Fruit fly (Drosophila melanogaster): ENCODE data around the gene Kaz.

The Kaz gene

DNA sequence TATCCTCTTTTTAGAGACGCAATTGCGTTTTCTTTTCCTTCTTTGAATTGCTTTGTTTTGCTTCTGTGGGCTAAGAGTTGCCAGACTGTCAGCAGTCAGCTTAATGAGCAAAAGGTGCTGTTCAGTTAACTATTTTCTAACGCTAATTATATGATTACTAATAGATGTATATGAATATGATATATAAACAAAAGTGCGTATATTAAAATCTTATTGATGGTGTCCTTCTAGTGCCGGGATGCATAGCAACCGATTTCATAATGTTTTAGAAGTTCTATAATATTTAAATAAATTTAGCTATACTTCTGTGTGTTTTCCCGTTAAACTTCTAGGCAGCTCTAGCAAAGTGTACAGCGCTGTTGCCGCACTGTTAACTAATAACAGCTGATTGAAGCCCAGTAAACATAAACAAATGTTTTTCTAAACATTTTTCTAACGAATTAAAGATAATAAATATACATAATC is at the start of gene Kaz, which contains the start of gene CG43273 (continued):
- peak; percentile 5; the same call in 1 of the 2 replicates for TF ChIP-seq sisA (GFP tag; IDR thresholded peaks at IDR 0.05)
- TF ChIP-seq chm (GFP tag; IDR thresholded peaks at IDR 0.05): peak; percentile 19; the same call in 1 of the 2 replicates
- peak in 1 of 2 experiments; percentile 13 for TF ChIP-seq Hr51 (GFP tag; optimal IDR thresholded peaks at IDR 0.05)
- TF ChIP-seq CG12942 (GFP tag; optimal IDR thresholded peaks at IDR 0.05): peak; percentile 40
- TF ChIP-seq CG32532 (GFP tag; IDR thresholded peaks at IDR 0.05): peak; percentile 64
- TF ChIP-seq CG11695 (GFP tag; IDR thresholded peaks at IDR 0.05): no peak
- TF ChIP-seq sug (tag; optimal IDR thresholded peaks at IDR 0.05): no peak
- TF ChIP-seq CG15011 (GFP tag; optimal IDR thresholded peaks at IDR 0.05): no peak
- TF ChIP-seq phol (tag; optimal IDR thresholded peaks at IDR 0.05): peak; percentile 76
- TF ChIP-seq Neu2 (GFP tag; optimal IDR thresholded peaks at IDR 0.05; ENCODE audit: borderline replicate concordance): no peak
- TF ChIP-seq MESR4 (GFP tag; optimal IDR thresholded peaks at IDR 0.05): no peak
- peak; percentile 33; the same call in 1 of the 2 replicates for TF ChIP-seq CG17328 (GFP tag; IDR thresholded peaks at IDR 0.05)
- TF ChIP-seq Bgb (GFP tag; IDR thresholded peaks at IDR 0.05; ENCODE audit: partially characterized antibody): no peak
- TF ChIP-seq CG18619 (GFP tag; optimal IDR thresholded peaks at IDR 0.05): peak; percentile 36
- TF ChIP-seq Asciz (GFP tag; optimal IDR thresholded peaks at IDR 0.05): no peak
- TF ChIP-seq lmd (GFP tag; IDR thresholded peaks at IDR 0.05): peak; percentile 34; the same call in 1 of the 2 replicates
- TF ChIP-seq sd (tag; optimal IDR thresholded peaks at IDR 0.05): no peak
- TF ChIP-seq H15 (GFP tag; IDR thresholded peaks at IDR 0.05): no peak
- peak; percentile 8 for TF ChIP-seq CG3838 (GFP tag; optimal IDR thresholded peaks at IDR 0.05)
- TF ChIP-seq Xbp1 (GFP tag; optimal IDR thresholded peaks at IDR 0.05): peak; percentile 75
- TF ChIP-seq Fer1 (GFP tag; optimal IDR thresholded peaks at IDR 0.05): no peak
- no peak for TF ChIP-seq Lhr (GFP tag; optimal IDR thresholded peaks at IDR 0.05)
- peak; percentile 67 for TF ChIP-seq CG2120 (GFP tag; optimal IDR thresholded peaks at IDR 0.05)
- no peak for TF ChIP-seq CG7839 (tag; optimal IDR thresholded peaks at IDR 0.05)
- no peak for TF ChIP-seq cwo (GFP tag; optimal IDR thresholded peaks at IDR 0.05)
- peak; percentile 93 for TF ChIP-seq zen (tag; optimal IDR thresholded peaks at IDR 0.05)
- TF ChIP-seq CG9727 (GFP tag; optimal IDR thresholded peaks at IDR 0.05): peak; percentile 32
- TF ChIP-seq CG3407 (GFP tag; optimal IDR thresholded peaks at IDR 0.05): no peak
- peak; percentile 68 for TF ChIP-seq CG30020 (tag; optimal IDR thresholded peaks at IDR 0.05)
- peak; percentile 46 for TF ChIP-seq CG17359 (tag; optimal IDR thresholded peaks at IDR 0.05)
- peak; percentile 69 for TF ChIP-seq CG7372 (GFP tag; IDR thresholded peaks at IDR 0.05)
- TF ChIP-seq trem (tag; optimal IDR thresholded peaks at IDR 0.05): peak; percentile 86
- TF ChIP-seq luna (GFP tag; optimal IDR thresholded peaks at IDR 0.05): no peak
- no peak for TF ChIP-seq gro (GFP tag; optimal IDR thresholded peaks at IDR 0.05)
- TF ChIP-seq CG12391 (tag; optimal IDR thresholded peaks at IDR 0.05): peak; percentile 81
- TF ChIP-seq sens-2 (GFP tag; IDR thresholded peaks at IDR 0.05): no peak
- no peak for TF ChIP-seq CG2129 (GFP tag; IDR thresholded peaks at IDR 0.05; ENCODE audit: partially characterized antibody)
- peak; percentile 0 for TF ChIP-seq CG12104 (GFP tag; optimal IDR thresholded peaks at IDR 0.05)
- no peak for TF ChIP-seq lov (optimal IDR thresholded peaks at IDR 0.05)
- no peak for TF ChIP-seq lov (GFP tag; IDR thresholded peaks at IDR 0.05)
- no peak for TF ChIP-seq bab2 (GFP tag; optimal IDR thresholded peaks at IDR 0.05)
- TF ChIP-seq CG12299 (tag; optimal IDR thresholded peaks at IDR 0.05): peak; percentile 38
- peak; percentile 73 for TF ChIP-seq Rfx (GFP tag; IDR thresholded peaks at IDR 0.05)
- TF ChIP-seq Six4 (GFP tag; optimal IDR thresholded peaks at IDR 0.05): peak; percentile 40
- no peak for TF ChIP-seq hkb (optimal IDR thresholded peaks at IDR 0.05)
- TF ChIP-seq hkb (GFP tag; IDR thresholded peaks at IDR 0.05): no peak
- TF ChIP-seq CG17802 (tag; optimal IDR thresholded peaks at IDR 0.05): no peak
- 0 out of 2 replicates have a peak, but pooled peaks have one; percentile 11 for TF ChIP-seq sna (GFP tag; IDR thresholded peaks at IDR 0.05; ENCODE audit: partially characterized antibody)
- TF ChIP-seq sim (GFP tag; IDR thresholded peaks at IDR 0.05): no peak
- no peak for TF ChIP-seq CG4730 (GFP tag; IDR thresholded peaks at IDR 0.05)
- TF ChIP-seq CG3847 (GFP tag; IDR thresholded peaks at IDR 0.05): peak; percentile 75

Measured in whole organism, embryonic.